Fruit fly (Drosophila melanogaster) Kc167 (cell line): ENCODE results near the gene dah.

ENCODE experiments used
- Myc ChIP-seq: fragments of >200 bp; optimal IDR thresholded peaks from 2 replicates; lab custom pipeline; 2017; ENCODE audit warnings: missing external identifiers
- Sin3A ChIP-seq: fragments of >200 bp; optimal IDR thresholded peaks from 2 replicates; lab custom pipeline; 2018; ENCODE audit warnings: missing external identifiers
- h ChIP-seq: fragments of >200 bp; optimal IDR thresholded peaks from 3 replicates; lab custom pipeline; 2018; ENCODE audit warnings: missing external identifiers
- insv ChIP-seq: fragments of >200 bp; optimal IDR thresholded peaks from 3 replicates; lab custom pipeline; 2018; ENCODE audit warnings: missing external identifiers
- psq ChIP-seq: fragments of >200 bp; optimal IDR thresholded peaks from 2 replicates; lab custom pipeline; 2017; ENCODE audit warnings: missing external identifiers
- ttk ChIP-seq: sonication (Bioruptor generic); optimal IDR thresholded peaks from 2 replicates; lab custom pipeline; 2017; ENCODE audit warnings: missing external identifiers

dah gene

DNA sequence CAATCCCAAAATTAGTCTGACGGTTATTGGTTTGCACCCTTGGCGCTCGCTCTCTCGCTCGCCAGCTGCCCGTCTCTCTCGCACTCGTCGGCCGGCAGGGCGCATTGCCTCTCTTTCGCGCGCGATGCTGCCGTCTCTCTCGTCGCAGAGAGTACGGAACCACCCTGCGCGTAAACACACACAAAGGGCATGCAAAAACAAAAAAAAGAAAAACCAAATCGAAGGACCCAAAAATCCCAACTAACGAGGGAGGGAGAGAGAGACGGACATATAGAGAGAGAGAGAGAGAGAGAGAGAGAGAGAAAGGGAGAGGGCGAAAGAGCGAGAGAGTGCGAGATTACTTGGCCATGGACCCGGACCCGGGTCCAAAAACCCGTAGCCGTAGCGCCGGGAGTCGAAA, 28.3 kb downstream of the dah start:
- no peak for TF ChIP-seq psq (lab: Kevin White, UChicago)
- TF ChIP-seq ttk: no peak
- no peak for TF ChIP-seq Myc (lab: Kevin White, UChicago)
- TF ChIP-seq insv (lab: Kevin White, UChicago): no peak
- no peak for TF ChIP-seq h
- no peak for TF ChIP-seq Sin3A (lab: Kevin White, UChicago)

DNA sequence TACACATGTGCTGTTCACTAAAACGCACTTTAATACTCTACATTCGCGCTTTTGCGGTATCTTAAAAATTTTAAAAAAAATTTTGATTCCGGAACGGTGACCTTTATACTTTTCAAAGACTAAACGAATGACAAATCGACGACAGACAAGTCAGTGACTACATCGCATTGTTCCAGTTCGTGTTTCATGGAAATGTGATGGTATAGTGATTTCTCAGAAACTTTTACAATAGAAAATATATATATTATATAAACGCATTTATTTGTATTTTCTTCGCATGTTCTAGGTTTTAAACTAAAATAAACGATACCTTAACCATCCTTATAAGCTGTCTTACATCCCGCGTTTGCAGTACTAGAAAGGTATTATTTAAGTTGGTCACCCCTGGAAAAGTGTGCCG, 32.8 kb downstream of the dah start, which contains the start of gene Pp1-13C:
Pp1-13C (minus strand) TSS at position 101 of the 400 bp plus-strand sequence.
- no peak for TF ChIP-seq Sin3A (lab: Kevin White, UChicago)
- no peak for TF ChIP-seq psq (lab: Kevin White, UChicago)
- TF ChIP-seq insv (lab: Kevin White, UChicago): no peak
- TF ChIP-seq h: no peak
- no peak for TF ChIP-seq ttk
- no peak for TF ChIP-seq Myc (lab: Kevin White, UChicago)

DNA sequence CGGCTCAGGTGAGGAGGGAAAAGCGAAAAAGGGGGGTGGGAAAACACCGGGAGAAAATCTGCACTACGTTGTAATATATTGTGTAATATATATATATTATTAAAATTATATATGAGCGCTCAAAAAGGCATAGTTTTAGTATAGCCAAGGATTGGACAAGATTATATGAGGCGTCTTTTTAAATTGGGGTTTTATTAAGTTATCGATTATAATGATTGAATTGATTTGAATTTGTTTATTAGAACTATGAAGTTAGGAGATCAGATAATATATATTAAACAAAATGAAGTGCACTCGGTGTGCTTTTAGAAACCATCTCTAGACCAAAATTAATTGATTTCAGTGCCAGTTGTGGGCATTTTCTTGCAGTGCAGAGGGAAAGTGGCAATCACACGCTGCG, 35.5 kb downstream of the dah start:
- TF ChIP-seq psq (lab: Kevin White, UChicago) (no peak), Myc (lab: Kevin White, UChicago) (no peak), h (no peak), Sin3A (lab: Kevin White, UChicago) (no peak), ttk (no peak), insv (lab: Kevin White, UChicago) (no peak)

DNA sequence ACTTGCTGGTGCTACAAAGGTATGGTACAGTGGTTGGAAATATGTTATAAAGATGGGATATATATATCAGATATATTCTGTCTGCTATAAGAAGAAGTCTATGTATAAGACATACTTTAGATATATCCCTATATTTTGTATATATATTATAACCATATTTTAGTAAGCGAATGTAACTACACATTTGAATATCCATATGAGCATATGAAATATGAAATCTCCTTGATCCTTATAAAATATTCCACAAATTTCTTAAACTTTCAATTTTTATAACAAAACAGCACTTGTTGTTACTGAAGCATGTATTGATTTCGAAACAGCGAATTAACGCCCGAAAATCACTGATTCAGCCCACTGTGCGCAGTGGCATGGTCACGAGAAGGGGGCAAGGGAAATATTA, 36.3 kb downstream of the dah start:
- TF ChIP-seq insv (lab: Kevin White, UChicago): no peak
- TF ChIP-seq Sin3A (lab: Kevin White, UChicago): no peak
- no peak for TF ChIP-seq Myc (lab: Kevin White, UChicago)
- no peak for TF ChIP-seq ttk
- no peak for TF ChIP-seq psq (lab: Kevin White, UChicago)
- TF ChIP-seq h: no peak

dm6 chrX:15370103-15370502, 42.0 kb downstream of the dah start:
- no peak for TF ChIP-seq ttk
- TF ChIP-seq insv (lab: Kevin White, UChicago): no peak
- no peak for TF ChIP-seq Myc (lab: Kevin White, UChicago)
- TF ChIP-seq Sin3A (lab: Kevin White, UChicago): no peak
- no peak for TF ChIP-seq psq (lab: Kevin White, UChicago)
- no peak for TF ChIP-seq h

DNA sequence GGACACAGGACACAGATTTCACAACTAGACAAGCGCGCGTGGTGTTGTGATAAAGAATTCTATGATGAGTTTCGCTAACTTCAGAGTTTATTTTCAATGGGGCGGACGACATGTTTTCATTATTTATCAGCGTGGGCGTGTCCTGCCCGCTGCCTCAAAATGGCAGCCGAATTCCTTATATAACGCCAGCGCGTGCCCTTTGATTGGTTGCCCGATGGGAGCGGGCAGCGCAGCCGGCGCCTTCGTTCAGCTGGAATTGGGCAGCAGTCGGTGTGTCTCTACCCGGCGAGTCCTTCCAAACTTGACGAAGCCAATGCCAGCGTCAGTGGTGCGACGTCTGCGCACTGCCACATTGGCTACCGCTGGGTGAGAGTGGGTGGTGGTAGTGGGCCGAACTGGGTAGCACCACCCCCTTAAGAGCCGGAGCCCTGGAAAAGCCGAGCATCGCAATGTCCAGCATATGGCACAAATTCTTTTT, 50.9 kb downstream of the dah start, which contains the start of gene acj6:
acj6 (minus strand) TSS at position 51 of the 478 bp plus-strand sequence.
- no peak for TF ChIP-seq Sin3A (lab: Kevin White, UChicago)

- TF ChIP-seq Myc (lab: Kevin White, UChicago) (no peak), insv (lab: Kevin White, UChicago) (no peak), ttk (no peak), psq (lab: Kevin White, UChicago) (no peak), h (no peak), Sin3A (lab: Kevin White, UChicago) (no peak)
These were observed 52.1 kb downstream of the dah start for dm6 chrX:15380207-15380606.
